Fruit fly (Drosophila melanogaster) whole organism, embryonic: Measurements from ENCODE around the gene CG45081.
A peak's percentile ranks its signal among the peaks of the same experiment; 100 is the strongest.

Experiments used
- Asciz ChIP-seq: fragments of 200-800 bp; sonication (Bioruptor generic); optimal IDR thresholded peaks from 2 replicates; lab custom pipeline; 2017; ENCODE audit warnings: missing biosample characterization, mild to moderate bottlenecking, missing genetic modification characterization, missing genetic modification reagents
- B-H1 ChIP-seq: fragments of 200-800 bp; sonication (Bioruptor generic); IDR thresholded peaks from 3 replicates; pipeline ENCODE4 v1.3.6; 2022; ENCODE audit warnings: missing biosample characterization, missing genetic modification characterization
- Bgb ChIP-seq: fragments of 200-800 bp; sonication (Bioruptor generic); IDR thresholded peaks from 2 replicates; pipeline ENCODE4 v1.3.6; 2022; ENCODE audit warnings: missing biosample characterization, missing genetic modification characterization; ENCODE audit not compliant: partially characterized antibody
- BtbVII ChIP-seq: fragments of 200-800 bp; sonication (Bioruptor generic); optimal IDR thresholded peaks from 3 replicates; lab custom pipeline; 2017; ENCODE audit warnings: missing biosample characterization, mild to moderate bottlenecking, missing genetic modification characterization
- CG10366 ChIP-seq: fragments of 200-800 bp; sonication (Bioruptor generic); IDR thresholded peaks from 2 replicates; pipeline ENCODE4 v1.3.6; 2022; ENCODE audit warnings: missing biosample characterization, missing genetic modification characterization
- CG10959 ChIP-seq: fragments of 200-800 bp; sonication (Bioruptor generic); IDR thresholded peaks from 2 replicates; pipeline ENCODE4 v1.3.6; 2022; ENCODE audit warnings: missing biosample characterization, missing genetic modification characterization
- CG12104 ChIP-seq: fragments of 200-800 bp; sonication (Bioruptor generic); optimal IDR thresholded peaks from 3 replicates; lab custom pipeline; 2016; ENCODE audit warnings: missing biosample characterization, missing genetic modification characterization
- CG12155 ChIP-seq: fragments of 200-800 bp; sonication (Bioruptor generic); optimal IDR thresholded peaks from 3 replicates; lab custom pipeline; 2016; ENCODE audit warnings: missing biosample characterization, missing genetic modification characterization
- CG12219 ChIP-seq: fragments of 200-800 bp; sonication (Bioruptor generic); optimal IDR thresholded peaks from 3 replicates; lab custom pipeline; 2018; ENCODE audit warnings: missing biosample characterization, mild to moderate bottlenecking, missing genetic modification characterization
- CG12236 ChIP-seq: fragments of 200-800 bp; sonication (Bioruptor generic); optimal IDR thresholded peaks from 2 replicates; lab custom pipeline; 2016; ENCODE audit warnings: missing biosample characterization, missing genetic modification characterization
- CG13424 ChIP-seq: fragments of 200-800 bp; sonication (Bioruptor generic); optimal IDR thresholded peaks from 2 replicates; lab custom pipeline; 2019; ENCODE audit warnings: missing biosample characterization, mild to moderate bottlenecking, missing genetic modification characterization, moderate library complexity
- CG14050 ChIP-seq: fragments of 200-800 bp; sonication (Bioruptor generic); IDR thresholded peaks from 3 replicates; pipeline ENCODE4 v1.3.6; 2022; ENCODE audit warnings: missing biosample characterization, missing genetic modification characterization
- CG15269 ChIP-seq: fragments of 200-800 bp; sonication (Bioruptor generic); optimal IDR thresholded peaks from 2 replicates; lab custom pipeline; 2018; ENCODE audit warnings: missing biosample characterization, mild to moderate bottlenecking, missing genetic modification characterization, moderate library complexity
- CG17186 ChIP-seq: fragments of 200-800 bp; sonication (Bioruptor generic); optimal IDR thresholded peaks from 3 replicates; lab custom pipeline; 2017; ENCODE audit warnings: missing biosample characterization, missing genetic modification reagents, missing genetic modification characterization
- CG17328 ChIP-seq: fragments of 200-800 bp; sonication (Bioruptor generic); IDR thresholded peaks from 2 replicates; pipeline ENCODE4 v1.3.6; 2022; ENCODE audit warnings: missing biosample characterization, missing genetic modification characterization
- CG17829 ChIP-seq: fragments of 200-800 bp; optimal IDR thresholded peaks from 2 replicates; lab custom pipeline; 2019; ENCODE audit warnings: missing biosample characterization, mild to moderate bottlenecking, missing genetic modification characterization, moderate library complexity
- CG18262 ChIP-seq: fragments of 200-800 bp; optimal IDR thresholded peaks from 3 replicates; lab custom pipeline; 2019; ENCODE audit warnings: missing biosample characterization, mild to moderate bottlenecking, missing genetic modification characterization, moderate library complexity
- CG1832 ChIP-seq: fragments of 200-800 bp; sonication (Bioruptor generic); optimal IDR thresholded peaks from 2 replicates; lab custom pipeline; 2017; ENCODE audit warnings: missing biosample characterization, mild to moderate bottlenecking, missing genetic modification characterization, inconsistent platforms
- CG18764 ChIP-seq: fragments of 200-800 bp; sonication (Bioruptor generic); optimal IDR thresholded peaks from 3 replicates; lab custom pipeline; 2016; ENCODE audit warnings: missing biosample characterization, missing genetic modification characterization
- CG2202 ChIP-seq: fragments of 200-800 bp; sonication (Bioruptor generic); optimal IDR thresholded peaks from 2 replicates; lab custom pipeline; 2018; ENCODE audit warnings: missing biosample characterization, mild to moderate bottlenecking, missing genetic modification characterization
- CG2712 ChIP-seq: fragments of 200-800 bp; optimal IDR thresholded peaks from 3 replicates; lab custom pipeline; 2019; ENCODE audit warnings: missing biosample characterization, mild to moderate bottlenecking, missing genetic modification characterization, moderate library complexity
- CG31388 ChIP-seq: fragments of 200-800 bp; sonication (Bioruptor generic); optimal IDR thresholded peaks from 2 replicates; lab custom pipeline; 2016; ENCODE audit warnings: missing biosample characterization, missing genetic modification characterization
- CG4730 ChIP-seq: fragments of 200-800 bp; sonication (Bioruptor generic); IDR thresholded peaks from 2 replicates; pipeline ENCODE4 v1.3.6; 2022; ENCODE audit warnings: missing biosample characterization, missing genetic modification characterization
- CG4854 ChIP-seq: fragments of 200-800 bp; sonication (Bioruptor generic); optimal IDR thresholded peaks from 2 replicates; lab custom pipeline; 2016; ENCODE audit warnings: missing biosample characterization, missing genetic modification characterization, inconsistent platforms
- CG7786 ChIP-seq: fragments of 200-800 bp; sonication (Bioruptor generic); optimal IDR thresholded peaks from 2 replicates; lab custom pipeline; 2016; ENCODE audit warnings: missing biosample characterization, missing genetic modification characterization
- CG8089 ChIP-seq: fragments of 200-800 bp; sonication (Bioruptor generic); optimal IDR thresholded peaks from 3 replicates; lab custom pipeline; 2016; ENCODE audit warnings: missing biosample characterization, missing genetic modification characterization
- Dbx ChIP-seq: fragments of 200-800 bp; sonication (Bioruptor generic); IDR thresholded peaks from 3 replicates; pipeline ENCODE4 v1.3.6; 2022; ENCODE audit warnings: missing biosample characterization, missing genetic modification characterization
- E2f2 ChIP-seq: fragments of 200-800 bp; sonication (Bioruptor generic); IDR thresholded peaks from 2 replicates; pipeline ENCODE4 v1.3.6; 2022; ENCODE audit warnings: missing biosample characterization, missing genetic modification characterization
- Eip74EF ChIP-seq, 2 experiments: fragments of 200-800 bp in 1 of 2; fragments of >200 bp in 1 of 2; sonication (Bioruptor generic) in 1 of 2; optimal IDR thresholded peaks; 2 replicates each; lab custom pipeline; 2017 to 2019; ENCODE audit warnings: missing biosample characterization in 2 of 2, missing genetic modification characterization in 2 of 2, mild to moderate bottlenecking in 1 of 2, moderate library complexity in 1 of 2
- HLH3B ChIP-seq: fragments of 200-800 bp; sonication (Bioruptor generic); IDR thresholded peaks from 2 replicates; pipeline ENCODE4 v1.3.6; 2022; ENCODE audit warnings: missing biosample characterization, missing genetic modification characterization
- PHDP ChIP-seq: fragments of 200-800 bp; sonication (Bioruptor generic); optimal IDR thresholded peaks from 3 replicates; lab custom pipeline; 2018; ENCODE audit warnings: missing biosample characterization, mild to moderate bottlenecking, missing genetic modification characterization, moderate library complexity
- Six4 ChIP-seq: fragments of 200-800 bp; sonication (Bioruptor generic); optimal IDR thresholded peaks from 2 replicates; lab custom pipeline; 2016; ENCODE audit warnings: missing biosample characterization, missing genetic modification characterization
- Stat92E ChIP-seq, 3 experiments: fragments of >200 bp in 2 of 3; fragments of 200-800 bp in 1 of 3; sonication (Bioruptor generic) in 1 of 3; optimal IDR thresholded peaks; 2 replicates each; lab custom pipeline; 2017 to 2019; ENCODE audit warnings: missing biosample characterization in 3 of 3, missing genetic modification characterization in 3 of 3, mild to moderate bottlenecking in 1 of 3, moderate library complexity in 1 of 3
- al ChIP-seq: fragments of 200-800 bp; sonication (Bioruptor generic); IDR thresholded peaks from 2 replicates; pipeline ENCODE4 v1.3.6; 2022; ENCODE audit warnings: missing biosample characterization, missing genetic modification characterization
- ato ChIP-seq: fragments of 200-800 bp; sonication (Bioruptor generic); IDR thresholded peaks from 2 replicates; pipeline ENCODE4 v1.3.6; 2022; ENCODE audit warnings: missing biosample characterization, missing genetic modification characterization; ENCODE audit not compliant: partially characterized antibody
- bowl ChIP-seq: fragments of 200-800 bp; sonication (Bioruptor generic); IDR thresholded peaks from 2 replicates; pipeline ENCODE4 v1.3.6; 2022; ENCODE audit warnings: missing biosample characterization, missing genetic modification characterization
- grn ChIP-seq: fragments of 200-800 bp; sonication (Bioruptor generic); optimal IDR thresholded peaks from 3 replicates; lab custom pipeline; 2017; ENCODE audit warnings: missing biosample characterization, missing genetic modification characterization
- gsb ChIP-seq: fragments of 200-800 bp; sonication (Bioruptor generic); IDR thresholded peaks from 2 replicates; pipeline ENCODE4 v1.3.6; 2022; ENCODE audit warnings: missing biosample characterization, missing genetic modification characterization
- h ChIP-seq: fragments of >200 bp; optimal IDR thresholded peaks from 2 replicates; lab custom pipeline; 2017
- lmd ChIP-seq: fragments of 200-800 bp; sonication (Bioruptor generic); IDR thresholded peaks from 2 replicates; pipeline ENCODE4 v1.3.6; 2022; ENCODE audit warnings: missing biosample characterization, missing genetic modification characterization
- odd ChIP-seq: fragments of 200-800 bp; sonication (Bioruptor generic); optimal IDR thresholded peaks from 2 replicates; lab custom pipeline; 2017; ENCODE audit warnings: missing biosample characterization, mild to moderate bottlenecking, missing genetic modification characterization
- pb ChIP-seq: fragments of 200-800 bp; sonication (Bioruptor generic); optimal IDR thresholded peaks from 3 replicates; lab custom pipeline; 2016; ENCODE audit warnings: missing biosample characterization, missing genetic modification characterization
- pzg ChIP-seq: fragments of 200-800 bp; sonication (Bioruptor generic); optimal IDR thresholded peaks from 3 replicates; lab custom pipeline; 2018; ENCODE audit warnings: missing biosample characterization, mild to moderate bottlenecking, missing genetic modification characterization, moderate library complexity
- sens ChIP-seq: fragments of 200-800 bp; sonication (Bioruptor generic); peaks from one replicate; lab custom pipeline; 2016; ENCODE audit warnings: missing biosample characterization, missing genetic modification characterization
- stc ChIP-seq: fragments of 200-800 bp; sonication (Bioruptor generic); IDR thresholded peaks from 2 replicates; pipeline ENCODE4 v1.3.6; 2022; ENCODE audit warnings: missing biosample characterization, missing genetic modification characterization
- toy ChIP-seq: fragments of 200-800 bp; sonication (Bioruptor generic); IDR thresholded peaks from 2 replicates; pipeline ENCODE4 v1.3.6; 2022; ENCODE audit warnings: missing biosample characterization, missing genetic modification characterization
- trem ChIP-seq: fragments of 200-800 bp; optimal IDR thresholded peaks from 3 replicates; lab custom pipeline; 2019; ENCODE audit warnings: missing biosample characterization, mild to moderate bottlenecking, missing genetic modification characterization, moderate library complexity
- unc-4 ChIP-seq: fragments of 200-800 bp; sonication (Bioruptor generic); IDR thresholded peaks from 2 replicates; pipeline ENCODE4 v1.3.6; 2022; ENCODE audit warnings: missing biosample characterization, missing genetic modification characterization; ENCODE audit not compliant: partially characterized antibody
- unpg ChIP-seq: fragments of 200-800 bp; sonication (Bioruptor generic); optimal IDR thresholded peaks from 3 replicates; lab custom pipeline; 2018; ENCODE audit warnings: missing biosample characterization, mild to moderate bottlenecking, missing genetic modification characterization, moderate library complexity
- vvl ChIP-seq: fragments of 200-800 bp; sonication (Bioruptor generic); IDR thresholded peaks from 2 replicates; pipeline ENCODE4 v1.3.6; 2022; ENCODE audit warnings: missing biosample characterization, missing genetic modification characterization

CG45081 gene

dm6 chr3L:19254715-19255428, 11.0 kb upstream of the CG45081 start, which contains the start of the genes mRpL21 and rept (continued):
- peak; percentile 21 for TF ChIP-seq CG18262 (tag; lab: Kevin White, UChicago)
- TF ChIP-seq CG14050 (GFP tag; lab: Robert Waterston, UW): no peak
- TF ChIP-seq gsb (GFP tag; lab: Robert Waterston, UW): no peak
- peak; percentile 43 for TF ChIP-seq CG13424 (tag; lab: Kevin White, UChicago)
- no peak for TF ChIP-seq h
- TF ChIP-seq CG4854 (GFP tag; lab: Kevin White, UChicago): peak; percentile 54
- TF ChIP-seq CG2202 (tag; lab: Kevin White, UChicago): no peak
- peak; percentile 54 for TF ChIP-seq CG12155
- TF ChIP-seq CG18764 (GFP tag; lab: Kevin White, UChicago): peak; percentile 36
- TF ChIP-seq al: peak; percentile 26; the same call in 1 of the 2 replicates
- TF ChIP-seq toy (GFP tag; lab: Robert Waterston, UW): no peak
- peak; percentile 18 for TF ChIP-seq Six4
- TF ChIP-seq Eip74EF (GFP tag; optimal IDR thresholded peaks at IDR 0.05; lab: Kevin White, UChicago): peak in 1 of 2 experiments; percentile 20
- TF ChIP-seq unpg (GFP tag; lab: Kevin White, UChicago): peak; percentile 52
- TF ChIP-seq CG31388 (GFP tag; lab: Kevin White, UChicago): no peak
- TF ChIP-seq E2f2 (GFP tag; lab: Robert Waterston, UW): peak; percentile 65
- peak; percentile 19 for TF ChIP-seq CG15269 (tag; lab: Kevin White, UChicago)
- peak; percentile 50 for TF ChIP-seq CG7786 (GFP tag; lab: Kevin White, UChicago)
- no peak; the same call in 1 of the 2 replicates for TF ChIP-seq HLH3B (GFP tag; lab: Robert Waterston, UW)
- no peak for TF ChIP-seq CG12104 (GFP tag; lab: Kevin White, UChicago)
- TF ChIP-seq Stat92E (GFP tag; optimal IDR thresholded peaks at IDR 0.05; lab: Kevin White, UChicago): peak in 1 of 3 experiments; percentile 17
- TF ChIP-seq CG12219: peak; percentile 14
- peak; percentile 41 for TF ChIP-seq CG17829 (tag; lab: Kevin White, UChicago)
- 0 out of 2 replicates have a peak, but pooled peaks have one; percentile 6 for TF ChIP-seq stc
- TF ChIP-seq CG10366 (GFP tag; lab: Robert Waterston, UW): peak; percentile 39; the same call in 1 of the 2 replicates
- peak; percentile 30; the same call in 1 of the 2 replicates for TF ChIP-seq lmd
- TF ChIP-seq BtbVII (GFP tag; lab: Kevin White, UChicago): peak; percentile 7
- no peak for TF ChIP-seq CG8089 (GFP tag; lab: Kevin White, UChicago)
- peak; percentile 59 for TF ChIP-seq Dbx
- TF ChIP-seq B-H1: no peak
- no peak for TF ChIP-seq bowl (GFP tag; lab: Robert Waterston, UW)
- peak; percentile 89 for TF ChIP-seq sens
- TF ChIP-seq CG4730 (GFP tag; lab: Robert Waterston, UW): no peak
- TF ChIP-seq CG12236 (GFP tag; lab: Kevin White, UChicago): no peak
- TF ChIP-seq CG17328: peak; percentile 57; the same call in 1 of the 2 replicates
- no peak for TF ChIP-seq Bgb (GFP tag; lab: Robert Waterston, UW)
- peak; percentile 53 for TF ChIP-seq trem (tag; lab: Kevin White, UChicago)
- TF ChIP-seq ato (GFP tag; lab: Robert Waterston, UW): no peak
- TF ChIP-seq unc-4 (GFP tag; lab: Robert Waterston, UW): no peak
- peak; percentile 24 for TF ChIP-seq pb (GFP tag; lab: Kevin White, UChicago)
- no peak for TF ChIP-seq Asciz (GFP tag; lab: Kevin White, UChicago)
- no peak for TF ChIP-seq CG10959 (GFP tag; lab: Robert Waterston, UW)
- no peak for TF ChIP-seq grn (GFP tag; lab: Kevin White, UChicago)
- peak; percentile 61 for TF ChIP-seq PHDP (tag; lab: Kevin White, UChicago)
- peak; percentile 97 for TF ChIP-seq CG17186 (GFP tag; lab: Kevin White, UChicago)
- peak; percentile 35 for TF ChIP-seq CG2712 (tag; lab: Kevin White, UChicago)
- TF ChIP-seq odd: peak; percentile 50
- peak; percentile 70 for TF ChIP-seq pzg
- TF ChIP-seq CG1832 (GFP tag; lab: Kevin White, UChicago): no peak
- peak; percentile 62 for TF ChIP-seq vvl
